Fruit fly (Drosophila melanogaster) whole organism, pupa: ENCODE results near the gene CG33158.

Experiments used
- CG12605 ChIP-seq: fragments of 200-800 bp; sonication (Bioruptor generic); IDR thresholded peaks from 2 replicates; pipeline ENCODE4 v1.3.6; 2022; ENCODE audit warnings: missing biosample characterization, missing genetic modification characterization
- Pif1A ChIP-seq: fragments of 200-800 bp; sonication (Bioruptor generic); optimal IDR thresholded peaks from 3 replicates; lab custom pipeline; 2016; ENCODE audit warnings: missing biosample characterization, missing genetic modification characterization

DNA sequence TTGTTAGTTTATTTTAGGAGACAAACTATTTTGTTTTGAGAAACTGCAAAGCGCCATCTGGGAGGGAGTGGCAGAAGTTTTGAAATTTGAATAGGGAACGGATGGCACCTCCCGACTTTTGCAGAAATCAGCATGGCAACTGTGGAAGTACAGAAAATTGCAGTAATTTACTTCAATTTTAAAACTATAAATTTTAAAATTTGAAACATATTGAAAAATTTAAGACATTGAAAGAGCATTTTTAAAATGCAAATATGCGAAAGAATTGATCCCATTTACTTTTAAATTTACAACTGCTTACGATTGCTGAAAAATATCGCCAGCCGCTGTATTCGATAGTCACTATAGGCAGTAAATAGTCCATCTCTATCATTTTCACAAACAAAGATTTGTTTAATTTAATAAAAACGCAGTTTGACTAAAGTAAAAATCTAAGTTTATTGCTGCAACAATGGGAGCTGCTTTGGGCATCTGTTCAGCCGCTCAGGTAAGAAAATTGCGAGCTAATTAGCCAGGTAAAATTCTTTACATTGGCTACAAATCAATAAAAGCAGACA lies 6.9 kb upstream of the CG33158 start, which contains the start of gene Serinc:
- TF ChIP-seq CG12605 (GFP tag; lab: Robert Waterston, UW) (no peak), Pif1A (GFP tag; lab: Kevin White, UChicago) (no peak)
